ENCODE assay signal across 1 fruit fly cellular context in genomic region chrX:8650631-8651133, dm6.
TF ChIP-seq lines count a peak whose summit lies in the region.

oc (minus strand) TSS chrX:8650681.

TF ChIP-seq in whole organism, embryonic, 481 proteins besides CTCF, POLR2A, EP300 and RAD21 (continued from another document and continues in another):
- TF ChIP-seq CG14965 (GFP tag; optimal IDR thresholded peaks at IDR 0.05; lab: Kevin White, UChicago; ENCODE audit: borderline replicate concordance), result no peak
- no peak for TF ChIP-seq CG4730 (GFP tag; IDR thresholded peaks at IDR 0.05; lab: Robert Waterston, UW)
- TF ChIP-seq CG2129 (GFP tag; IDR thresholded peaks at IDR 0.05; lab: Robert Waterston, UW; ENCODE audit: partially characterized antibody), result no peak
- no peak for TF ChIP-seq CG15601 (tag; optimal IDR thresholded peaks at IDR 0.05; lab: Kevin White, UChicago)
- no peak for TF ChIP-seq CG2875 (GFP tag; optimal IDR thresholded peaks at IDR 0.05; lab: Kevin White, UChicago)
- peak; percentile 70 for TF ChIP-seq nmo (GFP tag; optimal IDR thresholded peaks at IDR 0.05; lab: Kevin White, UChicago)
- no peak for TF ChIP-seq CG11398 (GFP tag; optimal IDR thresholded peaks at IDR 0.05; lab: Kevin White, UChicago)
- no peak for TF ChIP-seq Vsx1 (GFP tag; optimal IDR thresholded peaks at IDR 0.05; lab: Kevin White, UChicago)
- TF ChIP-seq D19A (tag; optimal IDR thresholded peaks at IDR 0.05; lab: Kevin White, UChicago), result no peak
- peak; percentile 98 for TF ChIP-seq CG4360 (GFP tag; IDR thresholded peaks at IDR 0.05; lab: Robert Waterston, UW)
- TF ChIP-seq Hr51 (GFP tag; optimal IDR thresholded peaks at IDR 0.05; lab: Kevin White, UChicago), result no peak
- 0 out of 2 replicates have a peak, but pooled peaks have one; percentile 21 for TF ChIP-seq inv (GFP tag; IDR thresholded peaks at IDR 0.05; lab: Robert Waterston, UW; ENCODE audit: partially characterized antibody)
- TF ChIP-seq CG12104 (GFP tag; optimal IDR thresholded peaks at IDR 0.05; lab: Kevin White, UChicago), result no peak
- TF ChIP-seq Jarid2 (GFP tag; optimal IDR thresholded peaks at IDR 0.05; lab: Kevin White, UChicago), result peak; percentile 75
- no peak for TF ChIP-seq sisA (GFP tag; IDR thresholded peaks at IDR 0.05; lab: Robert Waterston, UW)
- TF ChIP-seq CG12744 (GFP tag; optimal IDR thresholded peaks at IDR 0.05; lab: Kevin White, UChicago), result no peak
- no peak for TF ChIP-seq CG11085 (GFP tag; IDR thresholded peaks at IDR 0.05; lab: Robert Waterston, UW)
- peak; percentile 72 for TF ChIP-seq nom (GFP tag; optimal IDR thresholded peaks at IDR 0.05; lab: Kevin White, UChicago)
- no peak for TF ChIP-seq HLHmδ (GFP tag; optimal IDR thresholded peaks at IDR 0.05; lab: Kevin White, UChicago)
- TF ChIP-seq bigmax (GFP tag; optimal IDR thresholded peaks at IDR 0.05; lab: Kevin White, UChicago), result no peak
- no peak for TF ChIP-seq Bdp1 (GFP tag; optimal IDR thresholded peaks at IDR 0.05; lab: Kevin White, UChicago)
- no peak for TF ChIP-seq CG8281 (tag; optimal IDR thresholded peaks at IDR 0.05; lab: Kevin White, UChicago)
- no peak for TF ChIP-seq CG1602 (GFP tag; optimal IDR thresholded peaks at IDR 0.05; lab: Kevin White, UChicago)
- TF ChIP-seq ham (GFP tag; IDR thresholded peaks at IDR 0.05; lab: Robert Waterston, UW), result no peak
- TF ChIP-seq CG33213 (GFP tag; optimal IDR thresholded peaks at IDR 0.05; lab: Kevin White, UChicago), result no peak
- no peak for TF ChIP-seq lab (GFP tag; optimal IDR thresholded peaks at IDR 0.05; lab: Kevin White, UChicago)
- TF ChIP-seq PHDP (tag; optimal IDR thresholded peaks at IDR 0.05; lab: Kevin White, UChicago), result no peak
- TF ChIP-seq lov (optimal IDR thresholded peaks at IDR 0.05; lab: Kevin White, UChicago), result no peak
- 0 out of 3 replicates have a peak, but pooled peaks have one; percentile 64 for TF ChIP-seq lov (GFP tag; IDR thresholded peaks at IDR 0.05; lab: Robert Waterston, UW)
- no peak for TF ChIP-seq pum (GFP tag; optimal IDR thresholded peaks at IDR 0.05; lab: Kevin White, UChicago)
- TF ChIP-seq Dad (GFP tag; optimal IDR thresholded peaks at IDR 0.05; lab: Kevin White, UChicago), result no peak
- TF ChIP-seq Blimp-1 (GFP tag; optimal IDR thresholded peaks at IDR 0.05; lab: Kevin White, UChicago), result no peak
- no peak for TF ChIP-seq B-H1 (GFP tag; IDR thresholded peaks at IDR 0.05; lab: Robert Waterston, UW)
- TF ChIP-seq bab2 (GFP tag; optimal IDR thresholded peaks at IDR 0.05; lab: Kevin White, UChicago), result no peak
- no peak for TF ChIP-seq CG14014 (GFP tag; IDR thresholded peaks at IDR 0.05; lab: Robert Waterston, UW)
- TF ChIP-seq ssp (GFP tag; IDR thresholded peaks at IDR 0.05; lab: Robert Waterston, UW), result no peak
- no peak for TF ChIP-seq CG7745 (tag; optimal IDR thresholded peaks at IDR 0.05; lab: Kevin White, UChicago)
- TF ChIP-seq CG1647 (GFP tag; optimal IDR thresholded peaks at IDR 0.05; lab: Kevin White, UChicago), result no peak
- TF ChIP-seq CG2116 (GFP tag; optimal IDR thresholded peaks at IDR 0.05; lab: Kevin White, UChicago), result no peak
- no peak for TF ChIP-seq CG18011 (GFP tag; optimal IDR thresholded peaks at IDR 0.05; lab: Kevin White, UChicago)
- TF ChIP-seq CG9437 (GFP tag; optimal IDR thresholded peaks at IDR 0.05; lab: Kevin White, UChicago), result no peak
- no peak for TF ChIP-seq Dip3 (GFP tag; optimal IDR thresholded peaks at IDR 0.05; lab: Kevin White, UChicago)
- TF ChIP-seq sob (GFP tag; IDR thresholded peaks at IDR 0.05; lab: Robert Waterston, UW), result peak; percentile 47; the same call in 1 of the 2 replicates
- TF ChIP-seq Optix (GFP tag; IDR thresholded peaks at IDR 0.05; lab: Robert Waterston, UW), result no peak
- TF ChIP-seq tll (GFP tag; optimal IDR thresholded peaks at IDR 0.05; lab: Kevin White, UChicago), result peak; percentile 90 to 99
- no peak for TF ChIP-seq CG12769 (tag; optimal IDR thresholded peaks at IDR 0.05; lab: Kevin White, UChicago)
- TF ChIP-seq CG32772 (GFP tag; IDR thresholded peaks at IDR 0.05; lab: Robert Waterston, UW), result peak; percentile 60; the same call in 1 of the 2 replicates
- peak in 1 of 2 experiments; percentile 11 for TF ChIP-seq Dfd (GFP tag; optimal IDR thresholded peaks at IDR 0.05; lab: Kevin White, UChicago)
- no peak for TF ChIP-seq MTF-1 (GFP tag; optimal IDR thresholded peaks at IDR 0.05; lab: Kevin White, UChicago; ENCODE audit: borderline replicate concordance)
- no peak for TF ChIP-seq emc (GFP tag; optimal IDR thresholded peaks at IDR 0.05; lab: Kevin White, UChicago)
- no peak for TF ChIP-seq Fer3 (tag; optimal IDR thresholded peaks at IDR 0.05; lab: Kevin White, UChicago)
- TF ChIP-seq CG4707 (GFP tag; optimal IDR thresholded peaks at IDR 0.05; lab: Kevin White, UChicago), result no peak
- no peak for TF ChIP-seq Hr3 (GFP tag; optimal IDR thresholded peaks at IDR 0.05; lab: Kevin White, UChicago)
- peak; percentile 1 for TF ChIP-seq CG18262 (tag; optimal IDR thresholded peaks at IDR 0.05; lab: Kevin White, UChicago)
- no peak for TF ChIP-seq usp (GFP tag; optimal IDR thresholded peaks at IDR 0.05; lab: Kevin White, UChicago)
- TF ChIP-seq HHEX (GFP tag; optimal IDR thresholded peaks at IDR 0.05; lab: Kevin White, UChicago), result no peak
- no peak for TF ChIP-seq CG9609 (GFP tag; optimal IDR thresholded peaks at IDR 0.05; lab: Kevin White, UChicago)
- no peak for TF ChIP-seq Mad (GFP tag; optimal IDR thresholded peaks at IDR 0.05; lab: Kevin White, UChicago)
- TF ChIP-seq Atf6 (GFP tag; IDR thresholded peaks at IDR 0.05; lab: Robert Waterston, UW), result no peak
- TF ChIP-seq run (tag; optimal IDR thresholded peaks at IDR 0.05; lab: Kevin White, UChicago), result no peak
- no peak for TF ChIP-seq CG31365 (tag; optimal IDR thresholded peaks at IDR 0.05; lab: Kevin White, UChicago)
- no peak for TF ChIP-seq aop (GFP tag; IDR thresholded peaks at IDR 0.05; lab: Robert Waterston, UW)
- no peak for TF ChIP-seq CG14667 (GFP tag; IDR thresholded peaks at IDR 0.05; lab: Robert Waterston, UW)
- TF ChIP-seq Myb (GFP tag; optimal IDR thresholded peaks at IDR 0.05; lab: Kevin White, UChicago), result no peak
- no peak for TF ChIP-seq B-H2 (GFP tag; optimal IDR thresholded peaks at IDR 0.05; lab: Kevin White, UChicago)
- no peak for TF ChIP-seq eyg (GFP tag; optimal IDR thresholded peaks at IDR 0.05; lab: Kevin White, UChicago)
- TF ChIP-seq GATAe (GFP tag; conservative IDR thresholded peaks at IDR 0.05; lab: Robert Waterston, UW), result no peak
- no peak for TF ChIP-seq stwl (tag; optimal IDR thresholded peaks at IDR 0.05; lab: Kevin White, UChicago)
- no peak for TF ChIP-seq en (GFP tag; optimal IDR thresholded peaks at IDR 0.05; lab: Kevin White, UChicago)
- TF ChIP-seq Side (GFP tag; optimal IDR thresholded peaks at IDR 0.05; lab: Kevin White, UChicago), result no peak
- no peak for TF ChIP-seq ap (GFP tag; IDR thresholded peaks at IDR 0.05; lab: Robert Waterston, UW)
- no peak for TF ChIP-seq HLH3B (GFP tag; IDR thresholded peaks at IDR 0.05; lab: Robert Waterston, UW)
- TF ChIP-seq CG3726 (GFP tag; IDR thresholded peaks at IDR 0.05; lab: Robert Waterston, UW), result no peak
- no peak for TF ChIP-seq Pdp1 (GFP tag; optimal IDR thresholded peaks at IDR 0.05; lab: Kevin White, UChicago)
- TF ChIP-seq CG9817 (tag; optimal IDR thresholded peaks at IDR 0.05; lab: Kevin White, UChicago), result no peak
- TF ChIP-seq Oaz (GFP tag; IDR thresholded peaks at IDR 0.05; lab: Robert Waterston, UW), result peak; percentile 18; the same call in 1 of the 2 replicates
- TF ChIP-seq CG15514 (GFP tag; optimal IDR thresholded peaks at IDR 0.05; lab: Kevin White, UChicago), result no peak
- TF ChIP-seq gcm (GFP tag; optimal IDR thresholded peaks at IDR 0.05; lab: Kevin White, UChicago), result peak; percentile 9
- TF ChIP-seq CG8765 (GFP tag; IDR thresholded peaks at IDR 0.05; lab: Robert Waterston, UW), result no peak
- no peak for TF ChIP-seq Mes4 (GFP tag; optimal IDR thresholded peaks at IDR 0.05; lab: Kevin White, UChicago)
- no peak for TF ChIP-seq CG17186 (GFP tag; optimal IDR thresholded peaks at IDR 0.05; lab: Kevin White, UChicago)
- TF ChIP-seq hbn (GFP tag; IDR thresholded peaks at IDR 0.05; lab: Robert Waterston, UW; ENCODE audit: partially characterized antibody), result no peak
- TF ChIP-seq CG8924 (tag; optimal IDR thresholded peaks at IDR 0.05; lab: Kevin White, UChicago), result peak; percentile 68
- no peak for TF ChIP-seq Dll (GFP tag; IDR thresholded peaks at IDR 0.05; lab: Robert Waterston, UW; ENCODE audit: partially characterized antibody)
- TF ChIP-seq CrebB (tag; optimal IDR thresholded peaks at IDR 0.05; lab: Kevin White, UChicago), result no peak
- TF ChIP-seq pfk (GFP tag; optimal IDR thresholded peaks at IDR 0.05; lab: Kevin White, UChicago), result no peak
- no peak for TF ChIP-seq esg (GFP tag; conservative IDR thresholded peaks at IDR 0.05; lab: Robert Waterston, UW)
- peak; percentile 90 for TF ChIP-seq Adf1 (GFP tag; IDR thresholded peaks at IDR 0.05; lab: Robert Waterston, UW)
- TF ChIP-seq Fer2 (tag; optimal IDR thresholded peaks at IDR 0.05; lab: Kevin White, UChicago), result no peak
- no peak for TF ChIP-seq CG12659 (GFP tag; optimal IDR thresholded peaks at IDR 0.05; lab: Kevin White, UChicago)
- TF ChIP-seq CG12071 (GFP tag; optimal IDR thresholded peaks at IDR 0.05; lab: Kevin White, UChicago), result no peak
- no peak for TF ChIP-seq mld (GFP tag; IDR thresholded peaks at IDR 0.05; lab: Robert Waterston, UW; ENCODE audit: partially characterized antibody)
- TF ChIP-seq H15 (GFP tag; IDR thresholded peaks at IDR 0.05; lab: Robert Waterston, UW), result no peak
- peak; percentile 83 for TF ChIP-seq abd-A (tag; optimal IDR thresholded peaks at IDR 0.05; lab: Kevin White, UChicago)
- no peak for TF ChIP-seq Dek (tag; optimal IDR thresholded peaks at IDR 0.05; lab: Kevin White, UChicago)
- TF ChIP-seq Lpt (GFP tag; optimal IDR thresholded peaks at IDR 0.05; lab: Kevin White, UChicago), result no peak
- peak; percentile 99 for TF ChIP-seq Nf-YC (tag; optimal IDR thresholded peaks at IDR 0.05; lab: Kevin White, UChicago)
- peak; percentile 20 for TF ChIP-seq mirr (GFP tag; optimal IDR thresholded peaks at IDR 0.05; lab: Kevin White, UChicago)
- TF ChIP-seq eve (GFP tag; optimal IDR thresholded peaks at IDR 0.05; lab: Kevin White, UChicago), result no peak
- TF ChIP-seq CG14441 (GFP tag; IDR thresholded peaks at IDR 0.05; lab: Robert Waterston, UW), result no peak
- peak; percentile 31 for TF ChIP-seq psq (GFP tag; optimal IDR thresholded peaks at IDR 0.05; lab: Kevin White, UChicago)
- TF ChIP-seq CG8290 (GFP tag; optimal IDR thresholded peaks at IDR 0.05; lab: Kevin White, UChicago), result peak; percentile 52
- TF ChIP-seq CG8290 (tag; optimal IDR thresholded peaks at IDR 0.05; lab: Kevin White, UChicago), result peak in 1 of 2 experiments; percentile 39
- no peak for TF ChIP-seq Usf (GFP tag; optimal IDR thresholded peaks at IDR 0.05; lab: Kevin White, UChicago)
- no peak for TF ChIP-seq CG18764 (GFP tag; optimal IDR thresholded peaks at IDR 0.05; lab: Kevin White, UChicago)
- TF ChIP-seq CG10321 (GFP tag; IDR thresholded peaks at IDR 0.05; lab: Robert Waterston, UW), result peak; percentile 100
- TF ChIP-seq CG30431 (GFP tag; optimal IDR thresholded peaks at IDR 0.05; lab: Kevin White, UChicago), result no peak
- no peak for TF ChIP-seq CG11093 (GFP tag; IDR thresholded peaks at IDR 0.05; lab: Robert Waterston, UW)
- no peak for TF ChIP-seq trh (GFP tag; optimal IDR thresholded peaks at IDR 0.05; lab: Kevin White, UChicago)
- no peak for TF ChIP-seq CG34376 (GFP tag; optimal IDR thresholded peaks at IDR 0.05; lab: Kevin White, UChicago)
- TF ChIP-seq cato (GFP tag; optimal IDR thresholded peaks at IDR 0.05; lab: Kevin White, UChicago; ENCODE audit: borderline replicate concordance), result no peak
- TF ChIP-seq ac (GFP tag; optimal IDR thresholded peaks at IDR 0.05; lab: Kevin White, UChicago), result peak; percentile 90
- TF ChIP-seq Camta (GFP tag; optimal IDR thresholded peaks at IDR 0.05; lab: Kevin White, UChicago), result no peak
- TF ChIP-seq Sox100B (GFP tag; optimal IDR thresholded peaks at IDR 0.05; lab: Kevin White, UChicago), result no peak
- TF ChIP-seq Dp (GFP tag; optimal IDR thresholded peaks at IDR 0.05; lab: Kevin White, UChicago), result no peak
- no peak for TF ChIP-seq CG10366 (GFP tag; IDR thresholded peaks at IDR 0.05; lab: Robert Waterston, UW)
- peak; percentile 26 for TF ChIP-seq CG1603 (tag; optimal IDR thresholded peaks at IDR 0.05; lab: Kevin White, UChicago)
- TF ChIP-seq Ptx1 (GFP tag; IDR thresholded peaks at IDR 0.05; lab: Robert Waterston, UW), result no peak
- no peak for TF ChIP-seq CG14050 (GFP tag; IDR thresholded peaks at IDR 0.05; lab: Robert Waterston, UW)
- TF ChIP-seq CG10959 (GFP tag; IDR thresholded peaks at IDR 0.05; lab: Robert Waterston, UW), result no peak
- no peak for TF ChIP-seq CG18619 (GFP tag; optimal IDR thresholded peaks at IDR 0.05; lab: Kevin White, UChicago)
- TF ChIP-seq CG10209 (GFP tag; optimal IDR thresholded peaks at IDR 0.05; lab: Kevin White, UChicago), result no peak
- TF ChIP-seq BtbVII (GFP tag; optimal IDR thresholded peaks at IDR 0.05; lab: Kevin White, UChicago), result no peak
- TF ChIP-seq CG10565 (GFP tag; optimal IDR thresholded peaks at IDR 0.05; lab: Kevin White, UChicago), result no peak
- TF ChIP-seq Asciz (GFP tag; optimal IDR thresholded peaks at IDR 0.05; lab: Kevin White, UChicago), result no peak
- no peak for TF ChIP-seq CG10431 (GFP tag; optimal IDR thresholded peaks at IDR 0.05; lab: Kevin White, UChicago)
- TF ChIP-seq CG13296 (GFP tag; optimal IDR thresholded peaks at IDR 0.05; lab: Kevin White, UChicago), result no peak
- no peak for TF ChIP-seq hkb (optimal IDR thresholded peaks at IDR 0.05; lab: Kevin White, UChicago)
- no peak for TF ChIP-seq hkb (GFP tag; IDR thresholded peaks at IDR 0.05; lab: Robert Waterston, UW)
- TF ChIP-seq CG13775 (GFP tag; optimal IDR thresholded peaks at IDR 0.05; lab: Kevin White, UChicago), result peak; percentile 17
- TF ChIP-seq CG11560 (tag; IDR thresholded peaks at IDR 0.05; lab: Robert Waterston, UW), result no peak
- TF ChIP-seq ash1 (GFP tag; optimal IDR thresholded peaks at IDR 0.05; lab: Kevin White, UChicago), result no peak
- TF ChIP-seq CG3163 (GFP tag; optimal IDR thresholded peaks at IDR 0.05; lab: Kevin White, UChicago), result peak; percentile 19
- no peak for TF ChIP-seq Meics (GFP tag; optimal IDR thresholded peaks at IDR 0.05; lab: Kevin White, UChicago)
- no peak for TF ChIP-seq unc-4 (GFP tag; IDR thresholded peaks at IDR 0.05; lab: Robert Waterston, UW; ENCODE audit: partially characterized antibody)
- TF ChIP-seq CHES-1-like (GFP tag; optimal IDR thresholded peaks at IDR 0.05; lab: Kevin White, UChicago), result no peak
- no peak for TF ChIP-seq pita (GFP tag; optimal IDR thresholded peaks at IDR 0.05; lab: Kevin White, UChicago)
- TF ChIP-seq zf30C (GFP tag; optimal IDR thresholded peaks at IDR 0.05; lab: Kevin White, UChicago), result peak; percentile 9
